Worm (Caenorhabditis elegans) whole organism, L2 larva: ENCODE data around the gene lron-15.

Experiments
- C34F6.9 ChIP-seq: fragments of 150-350 bp; optimal IDR thresholded peaks from 2 replicates; lab custom pipeline; 2014; ENCODE audit warnings: missing biosample characterization, missing genetic modification characterization
- F13H6.1 ChIP-seq: sonication (generic microtip); optimal IDR thresholded peaks from 2 replicates; lab custom pipeline; 2016; ENCODE audit warnings: missing genetic modification characterization, missing compliant biosample characterization
- R02D3.7 ChIP-seq: fragments of 150-350 bp; optimal IDR thresholded peaks from 2 replicates; lab custom pipeline; 2014; ENCODE audit warnings: missing biosample characterization, missing genetic modification characterization
- Y55F3AM.14 ChIP-seq: fragments of 200-800 bp; sonication (Bioruptor generic); optimal IDR thresholded peaks from 2 replicates; lab custom pipeline; 2018; ENCODE audit warnings: mild to moderate bottlenecking, missing genetic modification characterization, missing compliant biosample characterization
- ZK546.5 ChIP-seq: sonication (generic microtip); optimal IDR thresholded peaks from 2 replicates; lab custom pipeline; 2017; ENCODE audit warnings: missing biosample characterization, missing genetic modification characterization
- aly-2 ChIP-seq: fragments of 150-350 bp; optimal IDR thresholded peaks from 2 replicates; lab custom pipeline; 2014; ENCODE audit warnings: missing biosample characterization, missing genetic modification characterization
- blmp-1 ChIP-seq: sonication (generic microtip); optimal IDR thresholded peaks from 2 replicates; lab custom pipeline; 2017; ENCODE audit warnings: missing genetic modification characterization, mild to moderate bottlenecking, missing compliant biosample characterization, antibody characterized with exemption, moderate library complexity; ENCODE audit not compliant: insufficient read depth
- ceh-16 ChIP-seq: fragments of 150-350 bp; optimal IDR thresholded peaks from 2 replicates; lab custom pipeline; 2014; ENCODE audit warnings: missing biosample characterization, missing genetic modification characterization
- ceh-82 ChIP-seq: fragments of 150-350 bp; optimal IDR thresholded peaks from 2 replicates; lab custom pipeline; 2014; ENCODE audit warnings: missing biosample characterization, missing genetic modification characterization
- crh-2 ChIP-seq: sonication (generic microtip); optimal IDR thresholded peaks from 2 replicates; lab custom pipeline; 2017; ENCODE audit warnings: missing biosample characterization, missing genetic modification characterization
- dmd-4 ChIP-seq: sonication (generic microtip); optimal IDR thresholded peaks from 2 replicates; lab custom pipeline; 2017; ENCODE audit warnings: missing biosample characterization, missing genetic modification characterization
- egl-27 ChIP-seq: sonication (generic microtip); optimal IDR thresholded peaks from 3 replicates; lab custom pipeline; 2017; ENCODE audit warnings: missing biosample characterization, missing genetic modification reagents, missing genetic modification characterization
- elt-1 ChIP-seq: fragments of 150-350 bp; optimal IDR thresholded peaks from 2 replicates; lab custom pipeline; 2014; ENCODE audit warnings: missing biosample characterization, missing genetic modification characterization
- elt-3 ChIP-seq: sonication (generic microtip); optimal IDR thresholded peaks from 2 replicates; lab custom pipeline; 2017; ENCODE audit warnings: missing biosample characterization, missing genetic modification characterization
- fos-1 ChIP-seq: fragments of 150-350 bp; optimal IDR thresholded peaks from 2 replicates; lab custom pipeline; 2014; ENCODE audit warnings: missing biosample characterization, missing genetic modification characterization
- gmeb-1 ChIP-seq: fragments of 150-350 bp; optimal IDR thresholded peaks from 2 replicates; lab custom pipeline; 2014; ENCODE audit warnings: missing biosample characterization, missing genetic modification characterization
- lin-13 ChIP-seq: fragments of 150-350 bp; optimal IDR thresholded peaks from 2 replicates; lab custom pipeline; 2014; ENCODE audit warnings: missing biosample characterization, missing genetic modification reagents, missing genetic modification characterization
- lin-39 ChIP-seq: fragments of 150-350 bp; optimal IDR thresholded peaks from 2 replicates; lab custom pipeline; 2014; ENCODE audit warnings: missing biosample characterization, missing genetic modification reagents, missing genetic modification characterization
- lsy-2 ChIP-seq, 2 experiments: fragments of 150-350 bp in 1 of 2; sonication (generic microtip) in 1 of 2; optimal IDR thresholded peaks; 2 replicates each; lab custom pipeline; 2014 to 2017; ENCODE audit warnings: missing biosample characterization in 2 of 2, missing genetic modification characterization in 2 of 2
- mbf-1 ChIP-seq: sonication (generic microtip); optimal IDR thresholded peaks from 2 replicates; lab custom pipeline; 2017; ENCODE audit warnings: missing biosample characterization, missing genetic modification characterization
- mdl-1 ChIP-seq, 2 experiments: fragments of 150-350 bp in 1 of 2; sonication (generic microtip) in 1 of 2; optimal IDR thresholded peaks; 2 replicates each; lab custom pipeline; 2017; ENCODE audit warnings: missing biosample characterization in 2 of 2, missing genetic modification characterization in 2 of 2
- nhr-10 ChIP-seq: sonication (generic microtip); optimal IDR thresholded peaks from 2 replicates; lab custom pipeline; 2017; ENCODE audit warnings: missing biosample characterization, missing genetic modification characterization
- nhr-11 ChIP-seq: fragments of 150-350 bp; optimal IDR thresholded peaks from 2 replicates; lab custom pipeline; 2014; ENCODE audit warnings: missing biosample characterization, missing genetic modification characterization
- nhr-12 ChIP-seq: fragments of 150-350 bp; optimal IDR thresholded peaks from 2 replicates; lab custom pipeline; 2014; ENCODE audit warnings: missing biosample characterization, missing genetic modification characterization
- nhr-129 ChIP-seq: fragments of 150-350 bp; optimal IDR thresholded peaks from 2 replicates; lab custom pipeline; 2014; ENCODE audit warnings: missing biosample characterization, missing genetic modification characterization
- nhr-21 ChIP-seq: fragments of 150-350 bp; optimal IDR thresholded peaks from 2 replicates; lab custom pipeline; 2014; ENCODE audit warnings: missing biosample characterization, missing genetic modification characterization
- nhr-23 ChIP-seq: fragments of 150-350 bp; optimal IDR thresholded peaks from 2 replicates; lab custom pipeline; 2014; ENCODE audit warnings: missing biosample characterization, missing genetic modification reagents, missing genetic modification characterization
- nhr-237 ChIP-seq: fragments of 150-350 bp; optimal IDR thresholded peaks from 2 replicates; lab custom pipeline; 2014; ENCODE audit warnings: missing biosample characterization, missing genetic modification characterization
- nhr-6 ChIP-seq: fragments of 150-350 bp; optimal IDR thresholded peaks from 2 replicates; lab custom pipeline; 2014; ENCODE audit warnings: missing biosample characterization, missing genetic modification characterization
- nhr-77 ChIP-seq: fragments of 150-350 bp; optimal IDR thresholded peaks from 2 replicates; lab custom pipeline; 2014; ENCODE audit warnings: missing biosample characterization, missing genetic modification characterization
- peb-1 ChIP-seq: fragments of 150-350 bp; optimal IDR thresholded peaks from 2 replicates; lab custom pipeline; 2014; ENCODE audit warnings: missing biosample characterization, missing genetic modification characterization
- sem-4 ChIP-seq: fragments of 150-350 bp; optimal IDR thresholded peaks from 2 replicates; lab custom pipeline; 2014; ENCODE audit warnings: missing biosample characterization, missing genetic modification reagents, missing genetic modification characterization
- sma-3 ChIP-seq: sonication (generic microtip); optimal IDR thresholded peaks from 2 replicates; lab custom pipeline; 2016; ENCODE audit warnings: missing genetic modification reagents, missing genetic modification characterization, missing compliant biosample characterization
- sma-9 ChIP-seq, 2 experiments: fragments of 150-350 bp in 1 of 2; sonication (generic microtip) in 1 of 2; optimal IDR thresholded peaks; 2 replicates each; lab custom pipeline; 2014 to 2016; ENCODE audit warnings: missing genetic modification characterization in 2 of 2, mild to moderate bottlenecking in 1 of 2, missing biosample characterization in 1 of 2, missing compliant biosample characterization in 1 of 2, missing genetic modification reagents in 1 of 2, moderate library complexity in 1 of 2
- snpc-4 ChIP-seq: fragments of 150-350 bp; optimal IDR thresholded peaks from 2 replicates; lab custom pipeline; 2014; ENCODE audit warnings: missing biosample characterization, missing genetic modification characterization
- unc-39 ChIP-seq: fragments of 150-350 bp; optimal IDR thresholded peaks from 2 replicates; lab custom pipeline; 2014; ENCODE audit warnings: missing biosample characterization, missing genetic modification characterization
- unc-55 ChIP-seq: fragments of 150-350 bp; sonication (generic microtip); optimal IDR thresholded peaks from 3 replicates; lab custom pipeline; 2014; ENCODE audit warnings: missing biosample characterization, missing genetic modification reagents, missing genetic modification characterization
- unc-62 ChIP-seq: fragments of 150-350 bp; optimal IDR thresholded peaks from 2 replicates; lab custom pipeline; 2014; ENCODE audit warnings: missing biosample characterization, missing genetic modification reagents, missing genetic modification characterization
- zag-1 ChIP-seq: fragments of 150-350 bp; optimal IDR thresholded peaks from 2 replicates; lab custom pipeline; 2014; ENCODE audit warnings: missing biosample characterization, missing genetic modification characterization
- ztf-1 ChIP-seq: fragments of 200-800 bp; sonication (Bioruptor generic); conservative IDR thresholded peaks from 2 replicates; pipeline ENCODE4 v1.3.6; 2022; ENCODE audit warnings: missing genetic modification characterization, missing compliant biosample characterization
- ztf-11 ChIP-seq: sonication (generic microtip); optimal IDR thresholded peaks from 2 replicates; lab custom pipeline; 2017; ENCODE audit warnings: missing biosample characterization, missing genetic modification characterization
- ztf-4 ChIP-seq: fragments of 150-350 bp; optimal IDR thresholded peaks from 2 replicates; lab custom pipeline; 2014; ENCODE audit warnings: missing biosample characterization, missing genetic modification characterization

lron-15 gene

ce11 chrII:6544842-6545410 lies at the start of gene lron-15:
Gene lron-15, minus strand, starts transcription at chrII:6544892.
- TF ChIP-seq ztf-4 (tag; lab: Kevin White, UChicago) (no peak), sma-9 (GFP tag; optimal IDR thresholded peaks at IDR 0.05; lab: Kevin White, UChicago) (no peak), sma-9 (tag; optimal IDR thresholded peaks at IDR 0.05; lab: Kevin White, UChicago) (no peak), elt-1 (tag; lab: Kevin White, UChicago) (no peak), crh-2 (tag; lab: Kevin White, UChicago) (no peak), sma-3 (GFP tag; lab: Kevin White, UChicago) (no peak), snpc-4 (no peak), nhr-12 (no peak), ztf-1 (no peak), lin-39 (tag; lab: Kevin White, UChicago) (no peak), ztf-11 (tag; lab: Kevin White, UChicago) (no peak), unc-62 (GFP tag; lab: Kevin White, UChicago) (no peak), ceh-82 (no peak), lin-13 (no peak), unc-39 (tag; lab: Kevin White, UChicago) (no peak), elt-3 (tag; lab: Kevin White, UChicago) (no peak), ceh-16 (tag; lab: Kevin White, UChicago) (no peak), egl-27 (tag; lab: Kevin White, UChicago) (no peak)

ce11 chrII:6594151-6594550 lies 49.5 kb upstream of the lron-15 start, which contains the start of gene aipr-1:
Gene aipr-1, minus strand, starts transcription at chrII:6594251.
- TF ChIP-seq snpc-4: no peak
- TF ChIP-seq nhr-6 (tag; lab: Kevin White, UChicago): no peak
- TF ChIP-seq elt-3 (tag; lab: Kevin White, UChicago): no peak
- TF ChIP-seq lin-39 (tag; lab: Kevin White, UChicago): no peak
- TF ChIP-seq nhr-11 (tag; lab: Kevin White, UChicago): no peak
- TF ChIP-seq F13H6.1 (tag; lab: Kevin White, UChicago): no peak
- no peak for TF ChIP-seq peb-1 (tag; lab: Kevin White, UChicago)
- TF ChIP-seq aly-2 (tag; lab: Kevin White, UChicago): no peak
- no peak for TF ChIP-seq nhr-237 (tag; lab: Kevin White, UChicago)
- TF ChIP-seq nhr-77: no peak

ce11 chrII:6592251-6592650 lies 47.6 kb upstream of the lron-15 start, which contains the start of gene C56C10.9:
Gene C56C10.9, minus strand, starts transcription at chrII:6592351.
- TF ChIP-seq nhr-129 (tag; lab: Kevin White, UChicago) (no peak), elt-3 (tag; lab: Kevin White, UChicago) (no peak), ceh-82 (no peak), Y55F3AM.14 (GFP tag; lab: Kevin White, UChicago) (no peak), C34F6.9 (tag; lab: Kevin White, UChicago) (no peak), nhr-23 (tag; lab: Kevin White, UChicago) (no peak), elt-1 (tag; lab: Kevin White, UChicago) (no peak), sma-9 (GFP tag; optimal IDR thresholded peaks at IDR 0.05; lab: Kevin White, UChicago) (no peak), sma-9 (tag; optimal IDR thresholded peaks at IDR 0.05; lab: Kevin White, UChicago) (no peak), mdl-1 (tag; optimal IDR thresholded peaks at IDR 0.05; lab: Kevin White, UChicago) (no peak), F13H6.1 (tag; lab: Kevin White, UChicago) (no peak), sem-4 (tag; lab: Kevin White, UChicago) (no peak), dmd-4 (tag; lab: Kevin White, UChicago) (no peak), egl-27 (tag; lab: Kevin White, UChicago) (no peak), blmp-1 (tag; lab: Kevin White, UChicago) (no peak), unc-55 (GFP tag; lab: Kevin White, UChicago) (no peak), lsy-2 (tag; optimal IDR thresholded peaks at IDR 0.05; lab: Kevin White, UChicago) (no peak), zag-1 (tag; lab: Kevin White, UChicago) (no peak), ZK546.5 (no peak)

- TF ChIP-seq gmeb-1 (tag; lab: Kevin White, UChicago): no peak
- TF ChIP-seq nhr-12: no peak
- no peak for TF ChIP-seq nhr-10 (tag; lab: Kevin White, UChicago)
- no peak for TF ChIP-seq nhr-237 (tag; lab: Kevin White, UChicago)
- no peak for TF ChIP-seq mbf-1 (tag; lab: Kevin White, UChicago)
- TF ChIP-seq nhr-11 (tag; lab: Kevin White, UChicago): no peak
- no peak for TF ChIP-seq Y55F3AM.14 (GFP tag; lab: Kevin White, UChicago)
- TF ChIP-seq fos-1 (tag; lab: Kevin White, UChicago): no peak
- no peak for TF ChIP-seq sem-4 (tag; lab: Kevin White, UChicago)
- no peak for TF ChIP-seq crh-2 (tag; lab: Kevin White, UChicago)
- no peak for TF ChIP-seq zag-1 (tag; lab: Kevin White, UChicago)
- no peak for TF ChIP-seq lsy-2 (tag; optimal IDR thresholded peaks at IDR 0.05; lab: Kevin White, UChicago)
- TF ChIP-seq unc-39 (tag; lab: Kevin White, UChicago): no peak
- TF ChIP-seq sma-3 (GFP tag; lab: Kevin White, UChicago): no peak
- TF ChIP-seq R02D3.7: no peak
- TF ChIP-seq ceh-82: no peak
- no peak for TF ChIP-seq nhr-6 (tag; lab: Kevin White, UChicago)
- no peak for TF ChIP-seq nhr-21 (tag; lab: Kevin White, UChicago)
These were observed 46.3 kb upstream of the lron-15 start for ce11 chrII:6591000-6591399.
